Worm (Caenorhabditis elegans) whole organism, early embryonic: Measurements from ENCODE around the gene ubl-1.

ENCODE experiments used
- B0310.2 ChIP-seq: sonication (generic microtip); optimal IDR thresholded peaks from 2 replicates; lab custom pipeline; 2016; ENCODE audit warnings: mild to moderate bottlenecking, missing genetic modification characterization, missing compliant biosample characterization
- F13C5.2 ChIP-seq: sonication (generic microtip); optimal IDR thresholded peaks from 2 replicates; lab custom pipeline; 2017; ENCODE audit warnings: mild to moderate bottlenecking, missing genetic modification characterization, inconsistent platforms, missing compliant biosample characterization
- aly-1 ChIP-seq: sonication (generic microtip); optimal IDR thresholded peaks from 2 replicates; lab custom pipeline; 2016; ENCODE audit warnings: missing genetic modification characterization, missing compliant biosample characterization
- ama-1 ChIP-seq: fragments of 150-350 bp; optimal IDR thresholded peaks from 2 replicates; lab custom pipeline; 2014
- ceh-13 ChIP-seq: fragments of 200-800 bp; sonication (Bioruptor generic); optimal IDR thresholded peaks from 2 replicates; lab custom pipeline; 2018; ENCODE audit warnings: mild to moderate bottlenecking, missing genetic modification characterization, missing compliant biosample characterization
- ceh-36 ChIP-seq: sonication (generic microtip); optimal IDR thresholded peaks from 2 replicates; lab custom pipeline; 2016; ENCODE audit warnings: missing genetic modification characterization, inconsistent platforms, missing compliant biosample characterization
- ets-7 ChIP-seq: sonication (generic microtip); optimal IDR thresholded peaks from 2 replicates; lab custom pipeline; 2016; ENCODE audit warnings: missing genotype, missing genetic modification characterization, missing compliant biosample characterization
- flt-1 ChIP-seq: fragments of 200-800 bp; sonication (Bioruptor generic); IDR thresholded peaks from 2 replicates; pipeline ENCODE4 v1.3.6; 2022; ENCODE audit warnings: missing genetic modification characterization, missing compliant biosample characterization
- hmbx-1 ChIP-seq: sonication (generic microtip); optimal IDR thresholded peaks from 2 replicates; lab custom pipeline; 2016; ENCODE audit warnings: mild to moderate bottlenecking, missing genetic modification characterization, missing compliant biosample characterization
- hmg-4 ChIP-seq: fragments of 200-800 bp; sonication (Bioruptor generic); optimal IDR thresholded peaks from 2 replicates; lab custom pipeline; 2018; ENCODE audit warnings: mild to moderate bottlenecking, missing genetic modification characterization, missing compliant biosample characterization
- hnd-1 ChIP-seq: sonication (generic microtip); optimal IDR thresholded peaks from 2 replicates; lab custom pipeline; 2016; ENCODE audit warnings: missing genetic modification characterization, missing compliant biosample characterization
- pes-1 ChIP-seq: fragments of 200-800 bp; sonication (Bioruptor generic); IDR thresholded peaks from 2 replicates; pipeline ENCODE4 v1.3.6; 2022; ENCODE audit warnings: missing genetic modification reagents, missing genetic modification characterization, missing compliant biosample characterization
- scrt-1 ChIP-seq: fragments of 200-800 bp; sonication (Bioruptor generic); IDR thresholded peaks from 2 replicates; pipeline ENCODE4 v1.3.6; 2022; ENCODE audit warnings: missing genetic modification characterization, missing compliant biosample characterization
- sea-1 ChIP-seq: fragments of 200-800 bp; sonication (Bioruptor generic); conservative IDR thresholded peaks from 2 replicates; pipeline ENCODE4 v1.3.6; 2022; ENCODE audit warnings: missing genetic modification characterization, missing compliant biosample characterization
- tbx-11 ChIP-seq: fragments of 200-800 bp; sonication (Bioruptor generic); IDR thresholded peaks from 2 replicates; pipeline ENCODE4 v1.3.6; 2022; ENCODE audit warnings: missing genetic modification characterization, missing compliant biosample characterization
- tbx-37 ChIP-seq: fragments of 200-800 bp; sonication (Bioruptor generic); conservative IDR thresholded peaks from 2 replicates; pipeline ENCODE4 v1.3.6; 2022; ENCODE audit warnings: missing genetic modification reagents, missing genetic modification characterization, missing compliant biosample characterization
- tra-4 ChIP-seq: sonication (generic microtip); optimal IDR thresholded peaks from 2 replicates; lab custom pipeline; 2017; ENCODE audit warnings: missing genetic modification characterization, missing compliant biosample characterization

ubl-1 gene

DNA sequence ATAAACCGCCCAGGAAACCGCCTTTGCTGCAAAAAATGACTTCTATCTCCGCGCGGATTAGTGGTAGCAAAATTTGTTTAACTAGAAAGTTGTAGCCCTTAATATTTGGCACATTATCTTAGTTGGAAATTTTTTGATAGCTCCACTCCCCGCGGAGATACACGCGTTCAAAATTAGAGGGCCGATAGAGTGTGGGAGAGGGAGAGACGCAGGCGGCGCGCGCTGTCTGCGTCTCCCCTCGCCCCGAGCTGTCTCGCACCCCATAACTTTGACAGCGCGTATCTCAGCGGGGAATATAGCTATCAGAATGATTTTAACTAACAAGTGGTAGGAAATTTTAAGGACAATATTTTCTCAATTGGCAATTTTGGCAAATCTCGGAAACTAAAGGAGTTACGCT lies 5.0 kb upstream of the ubl-1 start:
- TF ChIP-seq hnd-1 (tag; lab: Kevin White, UChicago) (no peak), hmbx-1 (tag; lab: Kevin White, UChicago) (no peak), ama-1 (no peak), aly-1 (no peak), hmg-4 (no peak), tbx-11 (GFP tag; lab: Robert Waterston, UW) (no peak), ceh-36 (tag; lab: Kevin White, UChicago) (no peak), pes-1 (GFP tag; lab: Robert Waterston, UW) (no peak), ceh-13 (GFP tag; lab: Kevin White, UChicago) (no peak), flt-1 (GFP tag; lab: Robert Waterston, UW) (no peak), B0310.2 (tag; lab: Kevin White, UChicago) (no peak), sea-1 (no peak), scrt-1 (no peak)

DNA sequence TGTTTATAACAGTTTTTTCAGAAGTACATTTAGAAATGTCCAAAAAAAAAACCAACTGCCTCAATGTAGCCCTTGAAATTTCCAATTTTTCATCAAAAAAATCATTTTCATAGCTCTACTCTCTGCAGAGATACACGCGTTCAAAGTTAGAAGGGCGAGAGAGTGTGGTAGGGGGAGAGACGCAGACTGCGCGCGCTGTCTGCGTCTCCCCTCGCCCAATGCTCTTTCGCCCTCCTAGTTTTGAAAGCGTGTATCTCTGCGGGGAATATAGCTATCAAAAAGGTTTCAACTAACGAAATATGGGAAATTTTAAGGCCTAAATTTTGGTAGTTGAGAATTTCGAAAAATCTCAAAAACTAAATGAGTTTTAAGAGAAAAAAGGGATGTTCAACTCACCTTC lies 4.5 kb upstream of the ubl-1 start:
- TF ChIP-seq hmg-4 (no peak), B0310.2 (tag; lab: Kevin White, UChicago) (no peak), scrt-1 (no peak), tbx-37 (GFP tag; lab: Robert Waterston, UW) (no peak), hnd-1 (tag; lab: Kevin White, UChicago) (no peak), ama-1 (no peak), aly-1 (no peak), hmbx-1 (tag; lab: Kevin White, UChicago) (no peak), F13C5.2 (no peak), pes-1 (GFP tag; lab: Robert Waterston, UW) (no peak), ceh-13 (GFP tag; lab: Kevin White, UChicago) (no peak)

DNA sequence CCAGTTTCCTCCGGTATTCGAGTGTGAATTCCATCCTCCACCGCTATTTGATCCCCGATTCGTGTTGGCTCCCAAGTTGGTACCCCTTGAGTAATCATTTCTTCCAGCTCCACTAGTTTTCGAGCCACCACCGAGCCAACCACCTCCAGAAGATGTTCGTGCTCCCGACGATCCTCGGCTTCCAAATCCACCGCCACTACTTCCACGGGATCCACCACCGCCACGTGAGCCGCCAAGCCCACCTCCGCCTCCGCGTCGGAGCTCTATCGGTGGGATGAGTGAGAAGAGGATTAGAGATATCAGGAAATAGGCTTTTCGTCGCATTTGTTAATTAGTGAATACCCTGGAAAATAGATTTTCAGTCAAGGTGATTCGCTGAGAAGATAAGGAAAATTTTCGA lies 4.1 kb upstream of the ubl-1 start, which contains the start of gene H06I04.6:
TSS of gene H06I04.6 (minus strand) at position 345 of the 400 bp plus-strand sequence.
- no peak for TF ChIP-seq tbx-11 (GFP tag; lab: Robert Waterston, UW)
- TF ChIP-seq tbx-37 (GFP tag; lab: Robert Waterston, UW): no peak
- no peak for TF ChIP-seq ets-7 (tag; lab: Kevin White, UChicago)
- TF ChIP-seq tra-4 (tag; lab: Kevin White, UChicago): no peak
- no peak for TF ChIP-seq pes-1 (GFP tag; lab: Robert Waterston, UW)
- TF ChIP-seq aly-1: no peak
- TF ChIP-seq B0310.2 (tag; lab: Kevin White, UChicago): no peak
- TF ChIP-seq hmg-4: no peak
- TF ChIP-seq flt-1 (GFP tag; lab: Robert Waterston, UW): no peak
- no peak for TF ChIP-seq hnd-1 (tag; lab: Kevin White, UChicago)
- TF ChIP-seq hmbx-1 (tag; lab: Kevin White, UChicago): no peak
- no peak for TF ChIP-seq sea-1
- TF ChIP-seq ama-1: no peak
- TF ChIP-seq F13C5.2: no peak
- TF ChIP-seq scrt-1: no peak
- TF ChIP-seq ceh-13 (GFP tag; lab: Kevin White, UChicago): no peak

DNA sequence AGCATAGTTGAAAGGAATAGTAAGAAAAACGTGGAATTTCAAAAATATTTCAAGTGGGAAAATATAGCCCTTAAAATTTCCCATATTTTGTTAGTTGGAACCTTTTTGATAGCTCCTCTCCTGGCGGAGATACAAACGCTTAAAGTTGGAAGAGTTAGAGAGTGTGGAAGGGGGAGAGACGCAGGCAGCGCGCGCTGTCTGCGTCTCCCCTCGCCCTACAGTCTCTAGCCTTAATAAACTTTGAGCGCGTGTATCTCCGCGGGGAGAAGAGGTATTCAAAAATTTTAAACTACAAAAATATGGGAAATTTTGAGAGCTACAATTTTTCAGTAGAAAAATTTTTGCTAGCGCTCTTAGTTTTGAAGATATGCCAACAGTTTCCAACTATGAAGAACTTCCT lies 3.5 kb upstream of the ubl-1 start:
- TF ChIP-seq scrt-1: no peak
- TF ChIP-seq flt-1 (GFP tag; lab: Robert Waterston, UW): no peak
- TF ChIP-seq ceh-36 (tag; lab: Kevin White, UChicago): no peak
- TF ChIP-seq tbx-37 (GFP tag; lab: Robert Waterston, UW): no peak

DNA sequence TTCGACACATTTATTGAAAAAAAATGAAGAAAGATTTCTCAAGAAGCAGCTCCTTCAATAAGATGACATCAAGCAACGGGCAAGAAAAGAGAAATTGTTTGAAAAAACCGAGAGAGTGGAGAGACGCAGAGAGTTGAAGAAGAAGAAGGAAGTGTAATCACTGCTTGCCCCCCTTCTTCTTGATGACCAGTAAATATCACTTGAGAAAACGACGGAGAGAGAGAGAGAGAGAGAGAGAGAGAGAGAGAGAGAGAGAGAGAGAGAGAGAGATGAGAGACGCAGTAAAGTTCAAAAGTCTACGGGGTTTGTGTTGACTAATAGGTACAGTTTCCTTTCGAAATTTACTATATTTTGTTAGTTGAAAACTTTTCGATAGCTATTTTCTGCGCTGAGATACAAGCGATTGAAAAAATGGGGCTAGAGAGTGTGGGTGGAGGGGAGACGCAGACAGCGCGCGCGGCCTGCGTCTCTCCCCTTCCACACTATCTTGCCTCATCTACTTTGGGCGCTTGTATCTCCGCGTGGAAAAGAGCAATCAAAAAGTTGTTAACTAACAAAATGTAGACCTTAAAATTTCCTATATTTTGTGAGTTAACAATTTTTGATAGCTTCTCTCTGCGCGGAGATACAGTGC lies 2.1 kb upstream of the ubl-1 start:
- TF ChIP-seq ceh-13 (GFP tag; lab: Kevin White, UChicago) (no peak), aly-1 (no peak), B0310.2 (tag; lab: Kevin White, UChicago) (no peak), tbx-37 (GFP tag; lab: Robert Waterston, UW) (no peak), ama-1 (no peak), tbx-11 (GFP tag; lab: Robert Waterston, UW) (no peak), hmbx-1 (tag; lab: Kevin White, UChicago) (no peak), hmg-4 (no peak), flt-1 (GFP tag; lab: Robert Waterston, UW) (no peak), tra-4 (tag; lab: Kevin White, UChicago) (no peak), hnd-1 (tag; lab: Kevin White, UChicago) (no peak), F13C5.2 (no peak), scrt-1 (no peak), pes-1 (GFP tag; lab: Robert Waterston, UW) (no peak), ceh-36 (tag; lab: Kevin White, UChicago) (no peak), ets-7 (tag; lab: Kevin White, UChicago) (no peak), sea-1 (no peak)

DNA sequence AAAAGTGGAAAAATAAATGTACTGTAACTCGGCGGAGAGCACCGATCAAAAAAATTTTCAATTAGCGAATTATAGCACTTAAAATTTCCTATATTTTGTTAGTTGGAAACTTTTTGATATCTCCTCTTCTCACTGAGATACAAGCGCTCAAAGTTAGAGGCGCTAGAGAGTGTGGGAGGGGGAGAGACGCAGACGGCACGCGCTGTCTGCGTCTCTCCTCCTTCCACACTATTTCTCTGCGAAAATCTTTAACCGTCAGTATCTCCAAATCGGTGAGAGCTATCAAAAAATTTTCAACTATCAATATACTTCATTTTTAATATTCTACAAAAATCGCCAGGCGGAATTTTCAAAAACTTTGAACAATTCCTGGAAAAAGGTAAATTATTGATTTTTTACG lies 1.3 kb upstream of the ubl-1 start:
- TF ChIP-seq F13C5.2 (no peak), hnd-1 (tag; lab: Kevin White, UChicago) (no peak)

DNA sequence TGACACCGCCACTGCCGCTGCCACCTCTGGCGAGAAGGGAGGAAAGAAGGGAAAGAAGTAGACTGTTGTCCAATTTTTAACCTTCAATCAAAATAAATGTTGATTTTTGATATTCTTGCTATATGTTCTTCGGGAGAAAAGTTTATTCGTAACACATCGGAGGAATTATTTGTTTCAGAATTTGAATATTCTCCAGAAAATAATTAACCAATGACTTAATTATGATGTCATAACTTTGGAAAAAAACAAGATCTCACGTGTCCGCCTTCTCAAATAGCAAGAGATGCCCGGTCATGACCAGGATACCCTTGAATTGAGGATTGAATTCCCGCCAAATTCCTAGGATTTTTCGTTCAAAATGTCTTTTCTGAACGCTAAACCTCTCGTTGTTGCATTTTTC lies 991 bp downstream of the ubl-1 start:
- no peak for TF ChIP-seq hmbx-1 (tag; lab: Kevin White, UChicago)
- TF ChIP-seq ama-1: no peak
- no peak for TF ChIP-seq flt-1 (GFP tag; lab: Robert Waterston, UW)
- no peak for TF ChIP-seq B0310.2 (tag; lab: Kevin White, UChicago)
- no peak for TF ChIP-seq hnd-1 (tag; lab: Kevin White, UChicago)
- TF ChIP-seq ets-7 (tag; lab: Kevin White, UChicago): no peak
- TF ChIP-seq tbx-11 (GFP tag; lab: Robert Waterston, UW): no peak
- no peak for TF ChIP-seq ceh-36 (tag; lab: Kevin White, UChicago)
- TF ChIP-seq F13C5.2: no peak
- TF ChIP-seq ceh-13 (GFP tag; lab: Kevin White, UChicago): no peak
- no peak for TF ChIP-seq tbx-37 (GFP tag; lab: Robert Waterston, UW)
- no peak for TF ChIP-seq hmg-4
